Worm (Caenorhabditis elegans) whole organism, L2 larva: ENCODE data around the gene dolk-1.

Source experiments
- lin-39 ChIP-seq: fragments of 150-350 bp; optimal IDR thresholded peaks from 2 replicates; lab custom pipeline; 2014; ENCODE audit warnings: missing biosample characterization, missing genetic modification reagents, missing genetic modification characterization
- sma-3 ChIP-seq: sonication (generic microtip); optimal IDR thresholded peaks from 2 replicates; lab custom pipeline; 2016; ENCODE audit warnings: missing genetic modification reagents, missing genetic modification characterization, missing compliant biosample characterization

ce11 chrIII:11907177-11907576, 26.3 kb downstream of the dolk-1 start, which contains the start of gene sdz-33:
- no peak for TF ChIP-seq sma-3 (GFP tag; lab: Kevin White, UChicago)
- TF ChIP-seq lin-39 (tag; lab: Kevin White, UChicago) = no peak
